Worm (Caenorhabditis elegans) whole organism, young adult: ENCODE measurements around the gene clec-3.

Experiments used
- B0261.1 ChIP-seq: sonication (generic microtip); optimal IDR thresholded peaks from 2 replicates; lab custom pipeline; 2016; ENCODE audit warnings: mild to moderate bottlenecking, missing genetic modification characterization, moderate library complexity, missing compliant biosample characterization
- B0336.3 ChIP-seq: fragments of 200-800 bp; sonication (Bioruptor generic); IDR thresholded peaks from 2 replicates; pipeline ENCODE4 v1.3.6; 2022; ENCODE audit warnings: missing genetic modification characterization, missing compliant biosample characterization
- C06A6.2 ChIP-seq: fragments of 200-800 bp; sonication (Bioruptor generic); conservative IDR thresholded peaks from 2 replicates; pipeline ENCODE4 v1.3.6; 2022; ENCODE audit warnings: missing genetic modification characterization, missing compliant biosample characterization
- C17E4.6 ChIP-seq: fragments of 200-800 bp; sonication (Bioruptor generic); IDR thresholded peaks from 2 replicates; pipeline ENCODE4 v1.3.6; 2022; ENCODE audit warnings: missing genetic modification reagents, missing genetic modification characterization, missing compliant biosample characterization
- D2030.7 ChIP-seq: fragments of 200-800 bp; sonication (Bioruptor generic); IDR thresholded peaks from 2 replicates; pipeline ENCODE4 v1.3.6; 2022; ENCODE audit warnings: missing genetic modification reagents, missing genetic modification characterization, missing compliant biosample characterization
- F22D6.2 ChIP-seq: sonication (generic microtip); optimal IDR thresholded peaks from 2 replicates; lab custom pipeline; 2016; ENCODE audit warnings: mild to moderate bottlenecking, missing genetic modification characterization, missing compliant biosample characterization
- F23B12.7 ChIP-seq: sonication (generic microtip); optimal IDR thresholded peaks from 2 replicates; lab custom pipeline; 2017; ENCODE audit warnings: missing genetic modification characterization, mild to moderate bottlenecking, missing compliant biosample characterization, antibody characterized with exemption, moderate library complexity; ENCODE audit not compliant: insufficient read depth
- F33H1.4 ChIP-seq: fragments of 200-800 bp; sonication (Bioruptor generic); IDR thresholded peaks from 2 replicates; pipeline ENCODE4 v1.3.6; 2022; ENCODE audit warnings: missing genetic modification reagents, missing genetic modification characterization, missing compliant biosample characterization
- T07F8.4 ChIP-seq: sonication (generic microtip); optimal IDR thresholded peaks from 2 replicates; lab custom pipeline; 2016; ENCODE audit warnings: mild to moderate bottlenecking, missing genetic modification characterization, moderate library complexity, missing compliant biosample characterization
- Y67H2A.10 ChIP-seq: fragments of 200-800 bp; sonication (Bioruptor generic); conservative IDR thresholded peaks from 2 replicates; pipeline ENCODE4 v1.3.6; 2022; ENCODE audit warnings: missing genetic modification reagents, missing genetic modification characterization, missing compliant biosample characterization
- Y79H2A.3 ChIP-seq: fragments of 200-800 bp; sonication (Bioruptor generic); conservative IDR thresholded peaks from 2 replicates; pipeline ENCODE4 v1.3.6; 2022; ENCODE audit warnings: missing genetic modification reagents, missing genetic modification characterization, missing compliant biosample characterization
- aptf-3 ChIP-seq: fragments of 200-800 bp; sonication (Bioruptor generic); IDR thresholded peaks from 2 replicates; pipeline ENCODE4 v1.3.6; 2022; ENCODE audit warnings: missing genetic modification characterization, missing compliant biosample characterization
- atf-7 ChIP-seq: sonication (generic microtip); optimal IDR thresholded peaks from 2 replicates; lab custom pipeline; 2017; ENCODE audit warnings: mild to moderate bottlenecking, missing genetic modification characterization, missing compliant biosample characterization
- athp-1 ChIP-seq: sonication (generic microtip); optimal IDR thresholded peaks from 2 replicates; lab custom pipeline; 2017; ENCODE audit warnings: mild to moderate bottlenecking, missing genetic modification characterization, missing compliant biosample characterization
- attf-6 ChIP-seq: fragments of 200-800 bp; sonication (Bioruptor generic); IDR thresholded peaks from 2 replicates; pipeline ENCODE4 v1.3.6; 2022; ENCODE audit warnings: missing genetic modification reagents, missing genetic modification characterization, missing compliant biosample characterization
- ccch-3 ChIP-seq: fragments of 200-800 bp; sonication (Bioruptor generic); optimal IDR thresholded peaks from 2 replicates; lab custom pipeline; 2018; ENCODE audit warnings: mild to moderate bottlenecking, missing genetic modification characterization, missing compliant biosample characterization
- ceh-40 ChIP-seq: fragments of 200-800 bp; sonication (Bioruptor generic); IDR thresholded peaks from 2 replicates; pipeline ENCODE4 v1.3.6; 2022; ENCODE audit warnings: missing genetic modification characterization, missing compliant biosample characterization
- ceh-91 ChIP-seq: fragments of 200-800 bp; sonication (Bioruptor generic); IDR thresholded peaks from 2 replicates; pipeline ENCODE4 v1.3.6; 2022; ENCODE audit warnings: missing genetic modification reagents, missing genetic modification characterization, missing compliant biosample characterization
- dox-1 ChIP-seq: fragments of 200-800 bp; sonication (Bioruptor generic); IDR thresholded peaks from 2 replicates; pipeline ENCODE4 v1.3.6; 2022; ENCODE audit warnings: missing genetic modification reagents, missing genetic modification characterization, missing compliant biosample characterization
- dpl-1 ChIP-seq: fragments of 150-350 bp; optimal IDR thresholded peaks from 2 replicates; lab custom pipeline; 2014; ENCODE audit warnings: missing biosample characterization, missing genetic modification reagents, missing genetic modification characterization
- egrh-3 ChIP-seq: fragments of 200-800 bp; sonication (Bioruptor generic); IDR thresholded peaks from 2 replicates; pipeline ENCODE4 v1.3.6; 2022; ENCODE audit warnings: missing genetic modification reagents, missing genetic modification characterization, missing compliant biosample characterization
- fkh-3 ChIP-seq: sonication (generic microtip); optimal IDR thresholded peaks from 2 replicates; lab custom pipeline; 2016; ENCODE audit warnings: mild to moderate bottlenecking, missing genetic modification characterization, missing compliant biosample characterization
- him-1 ChIP-seq: sonication (generic microtip); optimal IDR thresholded peaks from 2 replicates; lab custom pipeline; 2016; ENCODE audit warnings: missing genotype, missing genetic modification reagents, missing genetic modification characterization, missing compliant biosample characterization
- hmg-1.2 ChIP-seq: fragments of 200-800 bp; sonication (Bioruptor generic); IDR thresholded peaks from 2 replicates; pipeline ENCODE4 v1.3.6; 2022; ENCODE audit warnings: missing genetic modification reagents, missing genetic modification characterization, missing compliant biosample characterization
- hrde-1 ChIP-seq: sonication (generic microtip); optimal IDR thresholded peaks from 2 replicates; lab custom pipeline; 2016; ENCODE audit warnings: missing genetic modification characterization, mild to moderate bottlenecking, missing compliant biosample characterization, moderate library complexity, missing genotype, missing genetic modification reagents, borderline replicate concordance
- lir-1 ChIP-seq: fragments of 200-800 bp; sonication (Bioruptor generic); conservative IDR thresholded peaks from 2 replicates; pipeline ENCODE4 v1.3.6; 2022; ENCODE audit warnings: missing genetic modification reagents, missing genetic modification characterization, missing compliant biosample characterization
- lsl-1 ChIP-seq: fragments of 200-800 bp; sonication (Bioruptor generic); optimal IDR thresholded peaks from 2 replicates; lab custom pipeline; 2018; ENCODE audit warnings: mild to moderate bottlenecking, missing genetic modification characterization, moderate library complexity, missing compliant biosample characterization
- madf-10 ChIP-seq: sonication (generic microtip); optimal IDR thresholded peaks from 2 replicates; lab custom pipeline; 2016; ENCODE audit warnings: mild to moderate bottlenecking, missing genetic modification characterization, missing compliant biosample characterization
- madf-6 ChIP-seq: fragments of 200-800 bp; sonication (Bioruptor generic); IDR thresholded peaks from 2 replicates; pipeline ENCODE4 v1.3.6; 2022; ENCODE audit warnings: missing genetic modification reagents, missing genetic modification characterization, missing compliant biosample characterization
- madf-8 ChIP-seq: fragments of 200-800 bp; sonication (Bioruptor generic); conservative IDR thresholded peaks from 2 replicates; pipeline ENCODE4 v1.3.6; 2022; ENCODE audit warnings: missing genetic modification reagents, missing genetic modification characterization, missing compliant biosample characterization
- mes-4 ChIP-seq: sonication (generic microtip); optimal IDR thresholded peaks from 2 replicates; lab custom pipeline; 2016; ENCODE audit warnings: missing genotype, missing genetic modification characterization, missing compliant biosample characterization
- mxl-1 ChIP-seq: sonication (generic microtip); optimal IDR thresholded peaks from 2 replicates; lab custom pipeline; 2016; ENCODE audit warnings: missing genetic modification characterization, missing compliant biosample characterization
- nfyb-1 ChIP-seq: fragments of 200-800 bp; sonication (Bioruptor generic); IDR thresholded peaks from 2 replicates; pipeline ENCODE4 v1.3.6; 2022; ENCODE audit warnings: missing genetic modification reagents, missing genetic modification characterization, missing compliant biosample characterization
- nhr-80 ChIP-seq: sonication (generic microtip); optimal IDR thresholded peaks from 2 replicates; lab custom pipeline; 2016; ENCODE audit warnings: missing genetic modification characterization, missing compliant biosample characterization
- snpc-3.4 ChIP-seq: sonication (generic microtip); optimal IDR thresholded peaks from 2 replicates; lab custom pipeline; 2017; ENCODE audit warnings: missing genetic modification characterization, mild to moderate bottlenecking, missing compliant biosample characterization, antibody characterized with exemption, moderate library complexity, missing genotype, missing genetic modification reagents
- snpc-4 ChIP-seq, 5 experiments: fragments of 150-350 bp in 1 of 5; sonication (generic microtip) in 4 of 5; optimal IDR thresholded peaks; 2 replicates each; lab custom pipeline; 2014 to 2018; ENCODE audit warnings: missing genetic modification characterization in 5 of 5, missing biosample characterization in 3 of 5, antibody characterized with exemption in 2 of 5, mild to moderate bottlenecking in 2 of 5, missing compliant biosample characterization in 2 of 5, missing genotype in 2 of 5, moderate library complexity in 2 of 5, missing genetic modification reagents in 1 of 5
- tbp1 ChIP-seq: fragments of 200-800 bp; sonication (Bioruptor generic); optimal IDR thresholded peaks from 2 replicates; lab custom pipeline; 2018; ENCODE audit warnings: mild to moderate bottlenecking, missing genetic modification characterization, missing compliant biosample characterization
- tlf-1 ChIP-seq: fragments of 200-800 bp; sonication (Bioruptor generic); optimal IDR thresholded peaks from 2 replicates; lab custom pipeline; 2018; ENCODE audit warnings: mild to moderate bottlenecking, missing genetic modification characterization, missing compliant biosample characterization
- xnd-1 ChIP-seq: sonication (generic microtip); optimal IDR thresholded peaks from 2 replicates; lab custom pipeline; 2016; ENCODE audit warnings: missing genotype, missing genetic modification reagents, missing genetic modification characterization, missing compliant biosample characterization
- zfh-2 ChIP-seq: fragments of 200-800 bp; sonication (Bioruptor generic); conservative IDR thresholded peaks from 2 replicates; pipeline ENCODE4 v1.3.6; 2022; ENCODE audit warnings: missing genetic modification reagents, missing genetic modification characterization, missing compliant biosample characterization
- zim-3 ChIP-seq: sonication (generic microtip); optimal IDR thresholded peaks from 2 replicates; lab custom pipeline; 2017; ENCODE audit warnings: mild to moderate bottlenecking, missing genetic modification characterization, moderate library complexity, missing compliant biosample characterization
- ztf-18 ChIP-seq: sonication (generic microtip); optimal IDR thresholded peaks from 2 replicates; lab custom pipeline; 2016; ENCODE audit warnings: missing genotype, mild to moderate bottlenecking, missing genetic modification characterization, missing compliant biosample characterization
- ztf-6 ChIP-seq: fragments of 200-800 bp; sonication (Bioruptor generic); IDR thresholded peaks from 2 replicates; pipeline ENCODE4 v1.3.6; 2022; ENCODE audit warnings: missing genetic modification reagents, missing genetic modification characterization, missing compliant biosample characterization

Gene clec-3

ce11 chrII:3061605-3062004 is 41.9 kb upstream of the clec-3 start:
- TF ChIP-seq zfh-2 (GFP tag; lab: Robert Waterston, UW) = peak; percentile 63
- TF ChIP-seq ztf-18 = no peak

DNA sequence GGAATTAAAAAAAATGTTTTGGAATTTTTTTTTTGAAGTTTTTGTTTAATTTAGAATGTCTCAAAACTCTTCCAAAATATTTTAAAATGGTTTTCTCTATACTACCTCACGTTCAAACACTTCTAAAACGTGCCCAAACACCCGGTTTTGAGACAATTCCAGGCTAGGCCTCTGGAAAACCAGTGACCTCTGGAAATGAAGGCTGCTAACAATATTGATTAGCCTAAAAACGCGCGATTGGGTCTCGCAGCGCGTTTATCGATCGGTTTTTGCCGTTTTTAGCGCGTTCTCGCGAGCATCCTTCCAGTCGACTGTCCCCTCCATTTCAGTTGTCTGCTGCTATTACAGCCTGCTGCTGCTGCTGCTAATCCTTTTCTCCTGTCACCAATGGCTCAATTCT is 41.1 kb upstream of the clec-3 start, which contains the start of gene Y25C1A.6:
Y25C1A.6 (plus strand) TSS at position 301 of the 400 bp plus-strand sequence.
- TF ChIP-seq ceh-40 (no peak), ztf-6 (no peak), B0261.1 (tag; lab: Kevin White, UChicago) (no peak), T07F8.4 (tag; lab: Kevin White, UChicago) (no peak), nfyb-1 (GFP tag; lab: Robert Waterston, UW) (no peak), zim-3 (tag; lab: Kevin White, UChicago) (no peak), dox-1 (GFP tag; lab: Robert Waterston, UW) (no peak), madf-10 (no peak), athp-1 (tag; lab: Kevin White, UChicago) (no peak), C06A6.2 (GFP tag; lab: Robert Waterston, UW) (no peak), dpl-1 (GFP tag; lab: Kevin White, UChicago) (no peak), F33H1.4 (GFP tag; lab: Robert Waterston, UW) (no peak)

DNA sequence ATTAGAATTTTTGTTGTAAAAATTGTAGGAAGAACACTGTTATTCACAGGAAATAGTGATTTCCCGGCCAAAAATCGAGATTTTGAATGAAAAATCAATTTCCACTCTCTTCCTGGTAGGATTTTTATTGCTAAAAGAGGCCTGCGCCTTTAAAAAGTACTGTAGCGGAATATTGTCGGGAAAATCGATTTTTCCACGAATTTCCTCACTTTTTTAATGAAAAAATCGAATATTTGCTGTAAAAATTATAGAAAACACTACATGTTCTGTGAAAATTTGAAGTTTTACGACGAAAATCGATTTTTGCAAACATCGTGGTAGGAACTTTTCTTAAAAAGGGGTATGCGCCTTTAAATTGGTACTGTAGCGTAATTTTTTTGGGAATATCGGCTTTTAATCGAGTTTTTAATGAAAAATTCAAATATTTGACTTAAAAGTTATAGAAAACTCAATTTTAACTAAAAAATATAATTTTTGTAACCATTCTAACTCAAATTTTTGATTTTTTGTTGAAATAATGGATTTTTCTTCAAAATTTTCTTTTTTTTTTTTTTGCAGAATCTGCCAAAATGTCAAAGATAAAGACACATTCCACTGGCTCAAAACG is 36.7 kb upstream of the clec-3 start, which contains the start of gene lin-8:
lin-8 (plus strand) TSS at position 557 of the 607 bp plus-strand sequence.
- TF ChIP-seq lsl-1 (peak; percentile 100), atf-7 (tag; lab: Kevin White, UChicago) (no peak), C17E4.6 (GFP tag; lab: Robert Waterston, UW) (no peak), tlf-1 (GFP tag; lab: Kevin White, UChicago) (peak; percentile 5), hmg-1.2 (GFP tag; lab: Robert Waterston, UW) (peak; percentile 8; the same call in 1 of the 2 replicates), Y67H2A.10 (no peak), F22D6.2 (tag; lab: Kevin White, UChicago) (no peak), snpc-4 (GFP tag; optimal IDR thresholded peaks at IDR 0.05; lab: Kevin White, UChicago) (no peak), snpc-4 (tag; optimal IDR thresholded peaks at IDR 0.05; lab: Kevin White, UChicago) (peak in 1 of 4 experiments; percentile 9), him-1 (tag; lab: Kevin White, UChicago) (peak; percentile 76), F23B12.7 (tag; lab: Kevin White, UChicago) (no peak), attf-6 (no peak), mes-4 (tag; lab: Kevin White, UChicago) (no peak), B0261.1 (tag; lab: Kevin White, UChicago) (peak; percentile 2), madf-8 (peak; percentile 78), ceh-91 (peak; percentile 75), dox-1 (GFP tag; lab: Robert Waterston, UW) (peak; percentile 48; the same call in 1 of the 2 replicates), mxl-1 (tag; lab: Kevin White, UChicago) (no peak), athp-1 (tag; lab: Kevin White, UChicago) (peak; percentile 54), madf-6 (GFP tag; lab: Robert Waterston, UW) (peak; percentile 90), dpl-1 (GFP tag; lab: Kevin White, UChicago) (no peak), snpc-3.4 (peak; percentile 40), nhr-80 (tag; lab: Kevin White, UChicago) (no peak), Y79H2A.3 (no peak), B0336.3 (GFP tag; lab: Robert Waterston, UW) (0 out of 2 replicates have a peak, but pooled peaks have one; percentile 18), F33H1.4 (GFP tag; lab: Robert Waterston, UW) (peak; percentile 84), lir-1 (GFP tag; lab: Robert Waterston, UW) (no peak), egrh-3 (GFP tag; lab: Robert Waterston, UW) (no peak), tbp1 (GFP tag; lab: Kevin White, UChicago) (peak; percentile 40), nfyb-1 (GFP tag; lab: Robert Waterston, UW) (0 out of 2 replicates have a peak, but pooled peaks have one; percentile 18), aptf-3 (GFP tag; lab: Robert Waterston, UW) (no peak), fkh-3 (tag; lab: Kevin White, UChicago) (no peak), D2030.7 (GFP tag; lab: Robert Waterston, UW) (peak; percentile 79), ccch-3 (no peak), hrde-1 (no peak), xnd-1 (peak; percentile 96)
